Worm (Caenorhabditis elegans): ENCODE results near the gene C26F1.3.
A peak's percentile ranks its signal among the peaks of the same experiment; 100 is the strongest.

Gene C26F1.3

ce11 chrV:7811758-7812157 is 34.7 kb downstream of the C26F1.3 start, which contains the start of gene ZK742.4:
TSS of gene ZK742.4 (minus strand) at chrV:7811792.
- peak; percentile 55 for TF ChIP-seq pha-4 (tag; optimal IDR thresholded peaks at IDR 0.05)
- TF ChIP-seq nhr-77 (tag; optimal IDR thresholded peaks at IDR 0.05): no peak

ce11 chrV:7814601-7815000 is 37.5 kb downstream of the C26F1.3 start, which contains the start of gene ZK742.6:
TSS of gene ZK742.6 (minus strand) at chrV:7814942.
- TF ChIP-seq lin-39 (tag; optimal IDR thresholded peaks at IDR 0.05) (no peak), nhr-76 (tag; optimal IDR thresholded peaks at IDR 0.05) (no peak), snpc-4 (tag; optimal IDR thresholded peaks at IDR 0.05) (no peak), ztf-4 (tag; optimal IDR thresholded peaks at IDR 0.05) (no peak), nhr-77 (tag; optimal IDR thresholded peaks at IDR 0.05) (no peak), aly-2 (tag; optimal IDR thresholded peaks at IDR 0.05) (peak; percentile 73)

DNA sequence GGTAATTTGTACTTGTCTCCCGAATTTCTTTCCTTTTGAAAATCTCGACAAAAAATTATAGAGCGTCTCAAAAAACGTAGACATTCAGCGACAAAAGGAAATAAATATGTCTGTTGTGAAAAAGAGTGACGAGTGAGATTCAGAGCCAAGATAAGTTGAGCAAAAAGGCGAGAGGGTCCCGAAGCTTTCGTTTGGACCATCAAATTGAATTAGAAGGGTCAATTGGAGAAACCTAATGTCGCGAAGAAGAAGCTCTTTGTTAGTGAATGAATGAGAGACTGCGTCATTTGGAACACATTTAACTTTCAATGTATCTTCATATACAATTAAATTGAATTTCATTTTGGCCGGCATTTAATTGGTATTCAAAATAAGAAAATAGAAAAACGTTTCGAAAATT is 39.4 kb downstream of the C26F1.3 start:
- TF ChIP-seq skn-1 (tag; optimal IDR thresholded peaks at IDR 0.05) (no peak), egl-27 (tag; optimal IDR thresholded peaks at IDR 0.05) (no peak), ztf-11 (tag; optimal IDR thresholded peaks at IDR 0.05) (no peak), elt-1 (tag; optimal IDR thresholded peaks at IDR 0.05) (peak; percentile 11), fkh-10 (GFP tag; optimal IDR thresholded peaks at IDR 0.05) (peak; percentile 24)

DNA sequence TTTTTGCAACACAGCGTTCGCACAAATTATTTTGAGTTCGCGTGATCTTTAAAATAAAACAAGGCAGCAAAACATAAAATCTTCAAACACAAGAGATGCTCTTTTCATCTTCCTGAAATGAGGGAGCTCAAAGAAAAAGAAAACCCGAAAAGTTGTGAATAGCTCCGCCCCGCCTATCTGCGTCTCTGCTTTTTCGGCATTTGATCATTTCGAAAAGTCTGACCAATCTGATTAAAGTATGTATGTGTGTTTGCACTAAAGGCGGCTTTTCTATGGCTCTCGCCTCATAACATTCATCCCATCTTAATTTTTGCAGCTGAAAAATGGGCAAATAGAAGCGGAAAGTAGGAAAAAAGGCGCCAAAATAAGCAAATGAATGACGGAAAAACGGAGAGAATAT is 42.5 kb downstream of the C26F1.3 start:
- no peak for TF ChIP-seq egl-27 (tag; optimal IDR thresholded peaks at IDR 0.05)
- peak; percentile 14 for TF ChIP-seq fkh-10 (GFP tag; optimal IDR thresholded peaks at IDR 0.05)
- peak; percentile 21 for TF ChIP-seq nfya-1 (tag; optimal IDR thresholded peaks at IDR 0.05; ENCODE audit: insufficient read depth)

DNA sequence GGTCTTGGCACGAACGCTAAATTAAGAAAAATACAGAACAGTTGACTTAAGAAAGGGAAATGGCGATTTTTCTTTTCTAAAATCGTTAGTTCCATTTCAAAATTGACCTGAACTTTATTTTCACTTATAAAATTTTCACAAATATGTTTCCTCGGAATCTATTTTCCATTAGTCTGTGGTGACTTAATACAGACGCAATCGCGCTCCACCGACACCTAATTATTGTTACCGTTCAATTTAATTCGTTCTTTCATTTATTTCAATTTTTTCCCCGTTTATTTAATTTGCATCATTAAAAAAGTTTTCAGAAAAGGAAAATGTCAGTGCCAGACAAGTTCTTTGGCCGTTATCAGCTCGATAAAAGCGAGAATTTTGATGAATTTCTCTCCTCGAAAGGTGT is 43.2 kb downstream of the C26F1.3 start, which contains the start of gene lbp-4:
Gene lbp-4 (plus strand): TSS at position 309 of the 400 bp plus-strand sequence.
- peak; percentile 73 for TF ChIP-seq pha-4 (tag; optimal IDR thresholded peaks at IDR 0.05)
- no peak for TF ChIP-seq daf-12 (tag; optimal IDR thresholded peaks at IDR 0.05)
- TF ChIP-seq lin-15B (tag; optimal IDR thresholded peaks at IDR 0.05): peak; percentile 51
- TF ChIP-seq pqm-1 (tag; optimal IDR thresholded peaks at IDR 0.05): peak; percentile 37
- peak; percentile 19 for TF ChIP-seq snpc-4 (tag; optimal IDR thresholded peaks at IDR 0.05)
- TF ChIP-seq unc-39 (tag; optimal IDR thresholded peaks at IDR 0.05): no peak
- no peak for TF ChIP-seq jun-1 (tag; optimal IDR thresholded peaks at IDR 0.05)
- TF ChIP-seq nfya-1 (tag; optimal IDR thresholded peaks at IDR 0.05; ENCODE audit: insufficient read depth): peak; percentile 50
- no peak for TF ChIP-seq nhr-28 (tag; optimal IDR thresholded peaks at IDR 0.05)
- peak; percentile 39 for TF ChIP-seq elt-2 (tag; optimal IDR thresholded peaks at IDR 0.05)
- no peak for TF ChIP-seq fos-1 (tag; optimal IDR thresholded peaks at IDR 0.05)
- peak; percentile 54 for TF ChIP-seq nhr-23 (tag; optimal IDR thresholded peaks at IDR 0.05)
- no peak for TF ChIP-seq egl-27 (tag; optimal IDR thresholded peaks at IDR 0.05)

DNA sequence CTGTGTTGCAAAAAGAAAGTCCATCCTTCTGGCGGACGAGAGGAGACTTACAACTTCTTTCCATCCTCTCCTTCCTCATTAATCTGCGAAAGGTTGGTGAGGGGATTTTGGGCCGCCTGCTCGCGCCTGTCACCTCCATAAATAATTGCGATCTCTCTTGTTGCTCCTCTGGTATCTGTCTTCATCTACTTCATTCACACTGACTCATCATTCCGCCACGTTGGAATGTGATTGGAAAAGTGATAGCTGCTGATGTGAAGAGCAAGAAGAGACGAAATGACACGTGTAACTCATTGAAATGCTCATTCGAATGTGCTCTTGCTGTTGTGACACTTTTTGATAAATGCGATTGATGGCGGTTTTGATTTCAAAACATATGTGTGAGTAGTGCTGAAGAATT is 45.6 kb downstream of the C26F1.3 start:
- TF ChIP-seq elt-3 (tag; optimal IDR thresholded peaks at IDR 0.05) (no peak), lin-39 (tag; optimal IDR thresholded peaks at IDR 0.05) (peak; percentile 22), unc-62 (GFP tag; optimal IDR thresholded peaks at IDR 0.05) (peak; percentile 71), nfya-1 (tag; optimal IDR thresholded peaks at IDR 0.05; ENCODE audit: insufficient read depth) (peak; percentile 9)

DNA sequence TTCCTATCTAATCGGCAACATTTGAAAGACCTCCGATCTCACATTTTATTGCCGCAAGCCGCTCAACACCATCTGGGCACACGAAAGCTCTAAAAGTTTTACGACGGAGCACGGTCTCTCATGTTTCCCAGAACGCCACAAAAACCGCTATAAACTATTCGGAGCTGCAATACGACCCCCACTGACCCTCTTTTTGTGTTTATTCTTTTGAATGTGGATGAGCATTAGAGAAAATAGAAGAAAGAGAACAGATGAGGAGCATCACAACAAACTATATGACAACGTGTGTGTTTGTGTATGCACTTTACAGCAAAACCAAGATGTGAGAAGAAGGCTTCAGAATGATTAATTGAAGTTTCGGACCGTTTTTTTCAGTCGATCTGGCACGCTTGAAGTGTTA is 47.0 kb downstream of the C26F1.3 start:
- no peak for TF ChIP-seq elt-2 (tag; optimal IDR thresholded peaks at IDR 0.05)
- TF ChIP-seq nhr-77 (tag; optimal IDR thresholded peaks at IDR 0.05): no peak
- no peak for TF ChIP-seq sea-2 (GFP tag; optimal IDR thresholded peaks at IDR 0.05)
- no peak for TF ChIP-seq egl-5 (tag; optimal IDR thresholded peaks at IDR 0.05)
- no peak for TF ChIP-seq ZK546.5 (tag; optimal IDR thresholded peaks at IDR 0.05)
- TF ChIP-seq fos-1 (tag; optimal IDR thresholded peaks at IDR 0.05): no peak
- TF ChIP-seq fkh-2 (tag; optimal IDR thresholded peaks at IDR 0.05): no peak
- no peak for TF ChIP-seq daf-12 (tag; optimal IDR thresholded peaks at IDR 0.05)

ce11 chrV:7825836-7826235 is 48.7 kb downstream of the C26F1.3 start:
- TF ChIP-seq unc-39 (tag; optimal IDR thresholded peaks at IDR 0.05): no peak
- TF ChIP-seq fos-1 (tag; optimal IDR thresholded peaks at IDR 0.05): no peak
- TF ChIP-seq ztf-11 (tag; optimal IDR thresholded peaks at IDR 0.05): no peak
- TF ChIP-seq elt-3 (tag; optimal IDR thresholded peaks at IDR 0.05): no peak
- no peak for TF ChIP-seq ceh-16 (tag; optimal IDR thresholded peaks at IDR 0.05)
- no peak for TF ChIP-seq zag-1 (tag; optimal IDR thresholded peaks at IDR 0.05)

Measured in whole organism, L3 larva.